Fruit fly (Drosophila melanogaster) whole organism, embryonic: ENCODE data around the gene CG7367.

ENCODE experiments used
- Atf6 ChIP-seq: fragments of 200-800 bp; sonication (Bioruptor generic); IDR thresholded peaks from 2 replicates; pipeline ENCODE4 v1.3.6; 2022; ENCODE audit warnings: missing biosample characterization, missing genetic modification characterization
- Awh ChIP-seq: fragments of 200-800 bp; sonication (Bioruptor generic); IDR thresholded peaks from 2 replicates; pipeline ENCODE4, ENCODE4 v1.3.6; 2022; ENCODE audit warnings: missing biosample characterization, missing genetic modification characterization
- Bdp1 ChIP-seq: fragments of 200-800 bp; sonication (Bioruptor generic); optimal IDR thresholded peaks from 3 replicates; lab custom pipeline; 2016; ENCODE audit warnings: missing biosample characterization, missing genetic modification characterization
- CG10979 ChIP-seq: fragments of 200-800 bp; sonication (Bioruptor generic); optimal IDR thresholded peaks from 2 replicates; lab custom pipeline; 2018; ENCODE audit warnings: missing biosample characterization, mild to moderate bottlenecking, missing genetic modification characterization, moderate library complexity
- CG12219 ChIP-seq: fragments of 200-800 bp; sonication (Bioruptor generic); optimal IDR thresholded peaks from 3 replicates; lab custom pipeline; 2018; ENCODE audit warnings: missing biosample characterization, mild to moderate bottlenecking, missing genetic modification characterization
- CG16779 ChIP-seq: fragments of 200-800 bp; sonication (Bioruptor generic); IDR thresholded peaks from 2 replicates; pipeline ENCODE4 v1.3.6; 2022; ENCODE audit warnings: missing biosample characterization, missing genetic modification characterization
- CG17361 ChIP-seq: fragments of 200-800 bp; sonication (Bioruptor generic); IDR thresholded peaks from 3 replicates; pipeline ENCODE4 v1.3.6; 2022; ENCODE audit warnings: missing biosample characterization, missing genetic modification characterization
- CG17802 ChIP-seq: fragments of 200-800 bp; sonication (Bioruptor generic); optimal IDR thresholded peaks from 2 replicates; lab custom pipeline; 2018; ENCODE audit warnings: missing biosample characterization, mild to moderate bottlenecking, missing genetic modification characterization, moderate library complexity
- CG2116 ChIP-seq: fragments of 200-800 bp; sonication (Bioruptor generic); optimal IDR thresholded peaks from 3 replicates; lab custom pipeline; 2018; ENCODE audit warnings: missing biosample characterization, mild to moderate bottlenecking, missing genetic modification characterization
- CG32772 ChIP-seq: fragments of 200-800 bp; sonication (Bioruptor generic); IDR thresholded peaks from 2 replicates; pipeline ENCODE4 v1.3.6; 2022; ENCODE audit warnings: missing biosample characterization, missing genetic modification characterization
- CG3281 ChIP-seq: fragments of 200-800 bp; sonication (Bioruptor generic); optimal IDR thresholded peaks from 3 replicates; lab custom pipeline; 2017; ENCODE audit warnings: missing biosample characterization, mild to moderate bottlenecking, missing genetic modification characterization
- CG3847 ChIP-seq: fragments of 200-800 bp; sonication (Bioruptor generic); IDR thresholded peaks from 2 replicates; pipeline ENCODE4 v1.3.6; 2022; ENCODE audit warnings: missing biosample characterization, missing genetic modification characterization
- CG4707 ChIP-seq: fragments of 200-800 bp; sonication (Bioruptor generic); optimal IDR thresholded peaks from 2 replicates; lab custom pipeline; 2018; ENCODE audit warnings: missing biosample characterization, mild to moderate bottlenecking, missing genetic modification characterization, moderate library complexity
- CG4854 ChIP-seq: fragments of 200-800 bp; sonication (Bioruptor generic); optimal IDR thresholded peaks from 2 replicates; lab custom pipeline; 2016; ENCODE audit warnings: missing biosample characterization, missing genetic modification characterization, inconsistent platforms
- CG5180 ChIP-seq: fragments of 200-800 bp; sonication (Bioruptor generic); optimal IDR thresholded peaks from 3 replicates; lab custom pipeline; 2017; ENCODE audit warnings: missing biosample characterization, missing genetic modification characterization, mild to moderate bottlenecking, moderate library complexity, missing genetic modification reagents
- CG6791 ChIP-seq: fragments of 200-800 bp; sonication (Bioruptor generic); IDR thresholded peaks from 3 replicates; pipeline ENCODE4 v1.3.6; 2022; ENCODE audit warnings: missing biosample characterization, missing genetic modification characterization; ENCODE audit not compliant: partially characterized antibody
- CG8359 ChIP-seq: fragments of 200-800 bp; sonication (Bioruptor generic); optimal IDR thresholded peaks from 2 replicates; lab custom pipeline; 2017; ENCODE audit warnings: missing biosample characterization, mild to moderate bottlenecking, missing genetic modification characterization, borderline replicate concordance
- Dip3 ChIP-seq: fragments of 200-800 bp; sonication (Bioruptor generic); optimal IDR thresholded peaks from 3 replicates; lab custom pipeline; 2016; ENCODE audit warnings: missing biosample characterization, missing genetic modification characterization
- Dp ChIP-seq: fragments of 200-800 bp; sonication (Bioruptor generic); optimal IDR thresholded peaks from 2 replicates; lab custom pipeline; 2018; ENCODE audit warnings: missing biosample characterization, mild to moderate bottlenecking, missing genetic modification characterization, moderate library complexity
- H2.0 ChIP-seq: fragments of 200-800 bp; sonication (Bioruptor generic); IDR thresholded peaks from 2 replicates; pipeline ENCODE4 v1.3.6; 2022; ENCODE audit warnings: missing biosample characterization, missing genetic modification characterization
- HHEX ChIP-seq: fragments of 200-800 bp; sonication (Bioruptor generic); optimal IDR thresholded peaks from 3 replicates; lab custom pipeline; 2017; ENCODE audit warnings: missing biosample characterization, mild to moderate bottlenecking, missing genetic modification characterization, missing genetic modification reagents
- HLH54F ChIP-seq: fragments of 200-800 bp; sonication (Bioruptor generic); optimal IDR thresholded peaks from 3 replicates; lab custom pipeline; 2016; ENCODE audit warnings: missing biosample characterization, missing genetic modification characterization
- HLHmδ ChIP-seq: fragments of 200-800 bp; sonication (Bioruptor generic); optimal IDR thresholded peaks from 2 replicates; lab custom pipeline; 2018; ENCODE audit warnings: missing biosample characterization, mild to moderate bottlenecking, missing genetic modification characterization, moderate library complexity
- Hmr ChIP-seq: fragments of 200-800 bp; sonication (Bioruptor generic); optimal IDR thresholded peaks from 3 replicates; lab custom pipeline; 2017; ENCODE audit warnings: mild to moderate bottlenecking, missing biosample characterization, missing genetic modification reagents, missing genetic modification characterization
- Meics ChIP-seq: fragments of 200-800 bp; sonication (Bioruptor generic); optimal IDR thresholded peaks from 2 replicates; lab custom pipeline; 2017; ENCODE audit warnings: missing biosample characterization, mild to moderate bottlenecking, missing genetic modification characterization
- NFAT ChIP-seq: fragments of 200-800 bp; sonication (Bioruptor generic); IDR thresholded peaks from 2 replicates; pipeline ENCODE4 v1.3.6; 2022; ENCODE audit warnings: missing biosample characterization, missing genetic modification characterization
- Oli ChIP-seq: fragments of 200-800 bp; sonication (Bioruptor generic); optimal IDR thresholded peaks from 2 replicates; lab custom pipeline; 2018; ENCODE audit warnings: missing biosample characterization, mild to moderate bottlenecking, missing genetic modification characterization, moderate library complexity
- Sry-δ ChIP-seq: fragments of 200-800 bp; sonication (Bioruptor generic); optimal IDR thresholded peaks from 2 replicates; lab custom pipeline; 2016; ENCODE audit warnings: missing biosample characterization, missing genetic modification characterization
- TFAM ChIP-seq: fragments of 200-800 bp; sonication (Bioruptor generic); optimal IDR thresholded peaks from 2 replicates; lab custom pipeline; 2017; ENCODE audit warnings: missing biosample characterization, missing genetic modification characterization, inconsistent platforms
- Xrp1 ChIP-seq: fragments of 200-800 bp; sonication (Bioruptor generic); IDR thresholded peaks from 2 replicates; pipeline ENCODE4 v1.3.6; 2022; ENCODE audit warnings: missing biosample characterization, missing genetic modification characterization
- btn ChIP-seq: fragments of 200-800 bp; sonication (Bioruptor generic); optimal IDR thresholded peaks from 2 replicates; lab custom pipeline; 2016; ENCODE audit warnings: missing biosample characterization, missing genetic modification characterization
- cato ChIP-seq: fragments of 200-800 bp; sonication (Bioruptor generic); optimal IDR thresholded peaks from 2 replicates; lab custom pipeline; 2016; ENCODE audit warnings: missing biosample characterization, missing genetic modification characterization, borderline replicate concordance
- caup ChIP-seq: fragments of 200-800 bp; sonication (Bioruptor generic); optimal IDR thresholded peaks from 3 replicates; lab custom pipeline; 2017; ENCODE audit warnings: missing biosample characterization, mild to moderate bottlenecking, missing genetic modification characterization, moderate library complexity; ENCODE audit not compliant: severe bottlenecking
- cg ChIP-seq: fragments of 200-800 bp; sonication (Bioruptor generic); optimal IDR thresholded peaks from 3 replicates; lab custom pipeline; 2019; ENCODE audit warnings: missing biosample characterization, mild to moderate bottlenecking, missing genetic modification characterization, moderate library complexity
- dpn ChIP-seq, 2 experiments: fragments of 200-800 bp; sonication (Bioruptor generic); optimal IDR thresholded peaks; 3 replicates each; lab custom pipeline; 2016; ENCODE audit warnings: missing biosample characterization in 2 of 2, missing genetic modification characterization in 2 of 2
- fd102C ChIP-seq: fragments of 200-800 bp; sonication (Bioruptor generic); optimal IDR thresholded peaks from 2 replicates; lab custom pipeline; 2018; ENCODE audit warnings: missing biosample characterization, mild to moderate bottlenecking, missing genetic modification characterization, moderate library complexity
- fd3F ChIP-seq: fragments of 200-800 bp; sonication (Bioruptor generic); optimal IDR thresholded peaks from 2 replicates; lab custom pipeline; 2018; ENCODE audit warnings: missing biosample characterization, mild to moderate bottlenecking, missing genetic modification characterization, moderate library complexity
- fu2 ChIP-seq: fragments of 200-800 bp; sonication (Bioruptor generic); optimal IDR thresholded peaks from 2 replicates; lab custom pipeline; 2016; ENCODE audit warnings: missing biosample characterization, missing genetic modification characterization
- gcm ChIP-seq: fragments of 200-800 bp; sonication (Bioruptor generic); optimal IDR thresholded peaks from 2 replicates; lab custom pipeline; 2019; ENCODE audit warnings: missing biosample characterization, mild to moderate bottlenecking, missing genetic modification characterization, moderate library complexity
- gfzf ChIP-seq: fragments of 200-800 bp; sonication (Bioruptor generic); optimal IDR thresholded peaks from 2 replicates; lab custom pipeline; 2016; ENCODE audit warnings: missing biosample characterization, mild to moderate bottlenecking, missing genetic modification characterization, moderate library complexity
- ham ChIP-seq: fragments of 200-800 bp; sonication (Bioruptor generic); IDR thresholded peaks from 2 replicates; pipeline ENCODE4 v1.3.6; 2022; ENCODE audit warnings: missing biosample characterization, missing genetic modification characterization
- kah ChIP-seq: fragments of 200-800 bp; sonication (Bioruptor generic); optimal IDR thresholded peaks from 2 replicates; lab custom pipeline; 2018; ENCODE audit warnings: missing biosample characterization, mild to moderate bottlenecking, missing genetic modification characterization
- pan ChIP-seq, 4 experiments: fragments of >200 bp in 3 of 4; fragments of 200-800 bp in 1 of 4; sonication (Bioruptor generic) in 1 of 4; optimal IDR thresholded peaks in 3 of 4; IDR thresholded peaks in 1 of 4; 2 replicates each; pipeline versions ENCODE4 v1.3.6 to Lab custom; 2017 to 2022; ENCODE audit warnings: missing biosample characterization in 2 of 4, missing genetic modification characterization in 2 of 4, mixed read lengths in 1 of 4
- peb ChIP-seq: fragments of 200-800 bp; sonication (Bioruptor generic); IDR thresholded peaks from 2 replicates; pipeline ENCODE4 v1.3.6; 2022; ENCODE audit warnings: missing biosample characterization, missing genetic modification characterization
- schlank ChIP-seq: fragments of 200-800 bp; sonication (Bioruptor generic); optimal IDR thresholded peaks from 2 replicates; lab custom pipeline; 2018; ENCODE audit warnings: missing biosample characterization, mild to moderate bottlenecking, missing genetic modification characterization
- shn ChIP-seq: fragments of 200-800 bp; sonication (Bioruptor generic); optimal IDR thresholded peaks from 3 replicates; lab custom pipeline; 2016; ENCODE audit warnings: missing biosample characterization, missing genetic modification characterization
- sim ChIP-seq: fragments of 200-800 bp; sonication (Bioruptor generic); IDR thresholded peaks from 2 replicates; pipeline ENCODE4 v1.3.6; 2022; ENCODE audit warnings: missing biosample characterization, missing genetic modification characterization
- slbo ChIP-seq: fragments of 200-800 bp; sonication (Bioruptor generic); IDR thresholded peaks from 2 replicates; pipeline ENCODE4 v1.3.6; 2022; ENCODE audit warnings: missing biosample characterization, missing genetic modification characterization
- sob ChIP-seq: fragments of 200-800 bp; sonication (Bioruptor generic); IDR thresholded peaks from 2 replicates; pipeline ENCODE4 v1.3.6; 2022; ENCODE audit warnings: missing biosample characterization, missing genetic modification characterization
- vfl ChIP-seq: fragments of 200-800 bp; sonication (Bioruptor generic); optimal IDR thresholded peaks from 2 replicates; lab custom pipeline; 2016; ENCODE audit warnings: missing biosample characterization, missing genetic modification characterization

The CG7367 gene

dm6 chr2L:8000578-8001040 is 39.0 kb downstream of the CG7367 start (continued):
- no peak for TF ChIP-seq fd3F (GFP tag; lab: Kevin White, UChicago)
- TF ChIP-seq CG17361 (GFP tag; lab: Robert Waterston, UW): 0 out of 3 replicates have a peak, but pooled peaks have one; percentile 23
- TF ChIP-seq CG17802 (tag; lab: Kevin White, UChicago): no peak
- no peak for TF ChIP-seq CG8359 (GFP tag; lab: Kevin White, UChicago)
- TF ChIP-seq kah: no peak
- TF ChIP-seq HHEX (GFP tag; lab: Kevin White, UChicago): peak; percentile 9
- peak; percentile 66 for TF ChIP-seq Meics (GFP tag; lab: Kevin White, UChicago)
- no peak for TF ChIP-seq CG4854 (GFP tag; lab: Kevin White, UChicago)
- no peak for TF ChIP-seq pan (optimal IDR thresholded peaks at IDR 0.05; lab: Kevin White, UChicago)
- no peak for TF ChIP-seq pan (GFP tag; optimal IDR thresholded peaks at IDR 0.05 in 1 of 2, IDR thresholded peaks at IDR 0.05 in 1 of 2)
- TF ChIP-seq Hmr (GFP tag; lab: Kevin White, UChicago): peak; percentile 55
- TF ChIP-seq CG5180 (GFP tag; lab: Kevin White, UChicago): no peak
- peak; percentile 7 to 26 for TF ChIP-seq dpn (GFP tag; optimal IDR thresholded peaks at IDR 0.05; lab: Kevin White, UChicago)
- TF ChIP-seq CG10979: no peak
- no peak for TF ChIP-seq Awh (GFP tag; lab: Robert Waterston, UW)
- no peak for TF ChIP-seq ham (GFP tag; lab: Robert Waterston, UW)
- TF ChIP-seq cato (GFP tag; lab: Kevin White, UChicago): no peak
- peak; percentile 51; the same call in 1 of the 2 replicates for TF ChIP-seq Atf6 (GFP tag; lab: Robert Waterston, UW)
- no peak for TF ChIP-seq CG12219
- no peak for TF ChIP-seq peb
- no peak for TF ChIP-seq TFAM (GFP tag; lab: Kevin White, UChicago)
- peak; percentile 74 for TF ChIP-seq slbo (GFP tag; lab: Robert Waterston, UW)
- no peak for TF ChIP-seq Oli (tag; lab: Kevin White, UChicago)
- no peak for TF ChIP-seq cg (GFP tag; lab: Kevin White, UChicago)
- TF ChIP-seq sob (GFP tag; lab: Robert Waterston, UW): no peak
- TF ChIP-seq CG6791 (GFP tag; lab: Robert Waterston, UW): 0 out of 3 replicates have a peak, but pooled peaks have one; percentile 36
- TF ChIP-seq Dp: no peak
- no peak for TF ChIP-seq sim
- TF ChIP-seq gfzf (GFP tag; lab: Kevin White, UChicago): no peak
- no peak for TF ChIP-seq CG32772 (GFP tag; lab: Robert Waterston, UW)
- no peak for TF ChIP-seq Xrp1 (GFP tag; lab: Robert Waterston, UW)
- no peak for TF ChIP-seq CG2116 (GFP tag; lab: Kevin White, UChicago)
- peak; percentile 7 for TF ChIP-seq vfl (GFP tag; lab: Kevin White, UChicago)
- peak; percentile 40 for TF ChIP-seq schlank (tag; lab: Kevin White, UChicago)
- TF ChIP-seq HLH54F (GFP tag; lab: Kevin White, UChicago): peak; percentile 45
- TF ChIP-seq NFAT: peak; percentile 9; the same call in 1 of the 2 replicates
- TF ChIP-seq btn (GFP tag; lab: Kevin White, UChicago): no peak
- TF ChIP-seq CG4707 (GFP tag; lab: Kevin White, UChicago): no peak
- TF ChIP-seq Dip3 (GFP tag; lab: Kevin White, UChicago): peak; percentile 42
- peak; percentile 9 for TF ChIP-seq shn (GFP tag; lab: Kevin White, UChicago)
- TF ChIP-seq Bdp1 (GFP tag; lab: Kevin White, UChicago): no peak
- peak; percentile 25 for TF ChIP-seq caup
- no peak for TF ChIP-seq fd102C (GFP tag; lab: Kevin White, UChicago)
- TF ChIP-seq HLHmδ (GFP tag; lab: Kevin White, UChicago): no peak
- peak; percentile 61 for TF ChIP-seq CG3281
- no peak for TF ChIP-seq Sry-δ (GFP tag; lab: Kevin White, UChicago)
- TF ChIP-seq CG16779 (GFP tag; lab: Robert Waterston, UW): no peak
- no peak for TF ChIP-seq H2.0 (GFP tag; lab: Robert Waterston, UW)
- peak; percentile 13 for TF ChIP-seq fu2 (GFP tag; lab: Kevin White, UChicago)
- peak; percentile 47 for TF ChIP-seq CG3847 (GFP tag; lab: Robert Waterston, UW)
- TF ChIP-seq gcm (GFP tag; lab: Kevin White, UChicago): no peak
